Worm (Caenorhabditis elegans): Measurements from ENCODE around the gene F48G7.10.

The F48G7.10 gene

DNA sequence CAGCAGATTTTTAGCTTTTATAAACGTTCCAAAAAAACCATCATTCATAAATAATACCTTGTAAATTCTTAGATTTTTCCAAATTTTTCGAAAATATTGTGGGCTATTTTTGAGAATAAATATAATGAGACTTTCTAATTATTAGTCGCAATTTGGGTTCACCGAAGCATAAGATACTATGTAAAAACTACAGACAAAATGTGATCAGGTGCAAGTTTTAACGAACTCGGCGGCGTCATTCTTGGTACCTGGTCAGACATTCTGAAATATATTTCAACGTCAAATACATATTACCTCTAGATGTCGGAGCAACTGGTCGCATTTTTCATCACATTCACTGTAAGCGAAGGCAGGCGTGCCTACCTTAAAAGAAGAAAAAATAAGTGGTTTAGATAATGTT is 47.3 kb upstream of the F48G7.10 start, which contains the start of gene srx-23:
Gene srx-23, plus strand, starts transcription at position 301 of the 400 bp plus-strand sequence.
- no peak for TF ChIP-seq mdl-1 (tag; optimal IDR thresholded peaks at IDR 0.05)

ce11 chrV:679663-680062 is 44.9 kb upstream of the F48G7.10 start, which contains the start of gene srx-22:
Gene srx-22 (plus strand): TSS chrV:679963.
- TF ChIP-seq daf-16 (GFP tag; optimal IDR thresholded peaks at IDR 0.05) (no peak), daf-16 (tag; optimal IDR thresholded peaks at IDR 0.05) (no peak), daf-19 (GFP tag; conservative IDR thresholded peaks at IDR 0.05) (no peak), daf-12 (tag; optimal IDR thresholded peaks at IDR 0.05) (no peak), jun-1 (tag; optimal IDR thresholded peaks at IDR 0.05) (no peak), lin-15B (tag; optimal IDR thresholded peaks at IDR 0.05) (no peak), mep-1 (tag; optimal IDR thresholded peaks at IDR 0.05) (no peak), dmd-8 (GFP tag; IDR thresholded peaks at IDR 0.05) (no peak), attf-4 (tag; optimal IDR thresholded peaks at IDR 0.05) (no peak), nhr-6 (tag; optimal IDR thresholded peaks at IDR 0.05) (no peak), lin-29 (GFP tag; IDR thresholded peaks at IDR 0.05) (no peak), Y48G9A.11 (GFP tag; IDR thresholded peaks at IDR 0.05) (no peak), egl-27 (tag; optimal IDR thresholded peaks at IDR 0.05) (no peak), fkh-10 (GFP tag; optimal IDR thresholded peaks at IDR 0.05) (no peak), snpc-4 (tag; optimal IDR thresholded peaks at IDR 0.05) (no peak), nhr-48 (tag; optimal IDR thresholded peaks at IDR 0.05) (no peak), nhr-102 (tag; optimal IDR thresholded peaks at IDR 0.05) (no peak)

- peak; percentile 36 for TF ChIP-seq mxl-3 (GFP tag; optimal IDR thresholded peaks at IDR 0.05)
- peak; percentile 44 for TF ChIP-seq mes-2 (tag; optimal IDR thresholded peaks at IDR 0.05; ENCODE audit: poor library complexity, severe bottlenecking)
- peak; percentile 65 for TF ChIP-seq aha-1 (tag)
- no peak for TF ChIP-seq lim-7 (GFP tag; IDR thresholded peaks at IDR 0.05)
- TF ChIP-seq T26A8.4 (GFP tag; IDR thresholded peaks at IDR 0.05): no peak
- TF ChIP-seq zip-11 (GFP tag; IDR thresholded peaks at IDR 0.05): no peak
- peak; percentile 52 for TF ChIP-seq hlh-11 (tag; optimal IDR thresholded peaks at IDR 0.05)
- TF ChIP-seq ceh-28 (tag; optimal IDR thresholded peaks at IDR 0.05): no peak
- TF ChIP-seq hif-1 (tag; optimal IDR thresholded peaks at IDR 0.05): peak in 1 of 2 experiments; percentile 57
- TF ChIP-seq hmg-1.1 (GFP tag; IDR thresholded peaks at IDR 0.05): no peak
- peak; percentile 17 for TF ChIP-seq duxl-1 (tag; optimal IDR thresholded peaks at IDR 0.05; ENCODE audit: poor library complexity)
- no peak for TF ChIP-seq Y48G9A.11 (GFP tag; IDR thresholded peaks at IDR 0.05)
- peak; percentile 43 for TF ChIP-seq dve-1 (tag; optimal IDR thresholded peaks at IDR 0.05; ENCODE audit: insufficient read depth)
- TF ChIP-seq unc-62 (GFP tag; optimal IDR thresholded peaks at IDR 0.05 in 1 of 2): peak in 1 of 2 experiments; percentile 80
- no peak for TF ChIP-seq unc-62 (tag; optimal IDR thresholded peaks at IDR 0.05)
- TF ChIP-seq ZK337.2 (GFP tag; IDR thresholded peaks at IDR 0.05): no peak
- peak; percentile 90 for TF ChIP-seq nhr-28 (tag; optimal IDR thresholded peaks at IDR 0.05)
- TF ChIP-seq mdl-1 (tag; optimal IDR thresholded peaks at IDR 0.05): peak in 1 of 2 experiments; percentile 28
- TF ChIP-seq F37D6.2 (tag; optimal IDR thresholded peaks at IDR 0.05): no peak
- TF ChIP-seq sdz-12 (GFP tag; optimal IDR thresholded peaks at IDR 0.05): no peak
- TF ChIP-seq dmd-6 (GFP tag; IDR thresholded peaks at IDR 0.05): peak; percentile 75
- TF ChIP-seq nhr-77 (tag; optimal IDR thresholded peaks at IDR 0.05): peak; percentile 52
- no peak for TF ChIP-seq ZK546.5 (tag; optimal IDR thresholded peaks at IDR 0.05)
- TF ChIP-seq madf-9 (GFP tag; conservative IDR thresholded peaks at IDR 0.05): no peak
- no peak for TF ChIP-seq lin-29 (GFP tag; IDR thresholded peaks at IDR 0.05)
- TF ChIP-seq arid-1 (GFP tag; conservative IDR thresholded peaks at IDR 0.05): no peak
- peak; percentile 62 for TF ChIP-seq pqm-1 (tag; optimal IDR thresholded peaks at IDR 0.05)
- no peak for TF ChIP-seq nhr-237 (tag; optimal IDR thresholded peaks at IDR 0.05)
- peak; percentile 51 for TF ChIP-seq nhr-25 (tag; optimal IDR thresholded peaks at IDR 0.05; ENCODE audit: borderline replicate concordance, insufficient read depth)
- TF ChIP-seq nhr-41 (GFP tag; IDR thresholded peaks at IDR 0.05): no peak
These were observed 41.9 kb upstream of the F48G7.10 start, which contains the start of the genes fbxa-72 and srx-21 for ce11 chrV:676550-677084. Gene fbxa-72 (minus strand): TSS chrV:676753. Gene srx-21 (plus strand): TSS chrV:677034.
